Fruit fly (Drosophila melanogaster): ENCODE data around the gene CG3473.

The CG3473 gene

DNA sequence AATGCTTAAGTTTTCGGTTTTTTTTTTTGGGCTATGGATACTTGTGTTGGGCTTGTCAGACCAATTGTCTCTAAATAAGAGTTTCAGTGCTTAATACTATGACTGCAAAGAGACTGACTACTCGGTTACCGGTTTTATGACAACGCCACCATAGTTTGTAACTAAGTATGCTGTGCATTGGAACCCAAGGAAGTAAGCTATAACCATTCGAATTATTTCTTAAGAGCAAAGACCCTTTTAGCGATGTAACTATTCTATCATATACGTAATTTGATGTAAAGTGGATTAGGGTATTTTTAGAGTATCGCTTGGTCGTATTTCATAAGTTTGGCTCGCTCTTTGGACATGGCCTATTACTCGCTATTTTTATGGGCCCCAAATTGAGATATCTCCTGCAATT is 14.5 kb downstream of the CG3473 start, which contains the start of gene CG4218:
Gene CG4218, minus strand, starts transcription at position 101 of the 400 bp plus-strand sequence.
- TF ChIP-seq D1 (tag; optimal IDR thresholded peaks at IDR 0.05): no peak
- TF ChIP-seq gl (tag; optimal IDR thresholded peaks at IDR 0.05): no peak
- TF ChIP-seq EcR (GFP tag; optimal IDR thresholded peaks at IDR 0.05): no peak
- TF ChIP-seq CG12605 (GFP tag; IDR thresholded peaks at IDR 0.05): no peak
- TF ChIP-seq rn (GFP tag; IDR thresholded peaks at IDR 0.05): no peak

DNA sequence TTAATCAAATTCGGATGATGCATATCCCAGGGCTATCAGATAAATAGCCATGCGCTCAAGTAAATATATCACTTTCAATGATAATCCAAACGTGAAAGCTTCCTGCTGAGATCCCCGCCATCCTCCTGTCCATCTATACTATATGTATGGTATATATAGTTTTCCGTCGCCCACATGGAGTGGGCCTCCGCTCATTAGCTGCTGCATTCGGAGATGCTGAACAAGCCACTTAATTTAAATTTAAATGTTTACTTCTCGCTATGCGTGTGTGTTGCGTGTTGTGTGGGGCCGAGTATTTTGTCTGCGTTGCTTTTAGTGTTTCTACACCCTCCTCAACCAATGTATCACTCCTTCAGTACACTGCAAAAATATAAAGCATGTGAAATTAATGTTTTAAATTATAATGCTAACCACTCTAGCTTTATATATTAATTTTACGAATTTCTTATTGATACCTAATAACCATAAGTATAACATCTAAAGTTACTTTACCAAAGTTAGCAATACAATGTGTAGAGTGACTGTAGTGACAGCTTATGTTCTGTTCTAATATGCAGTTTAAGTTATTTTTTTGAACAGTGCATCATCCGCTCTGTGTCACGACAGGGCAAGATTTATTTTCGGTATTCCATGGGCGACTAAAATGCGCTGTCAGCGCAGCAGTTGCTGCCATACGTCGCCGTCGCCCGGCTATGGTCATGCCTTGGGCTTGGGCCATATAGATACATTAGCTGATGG is 16.7 kb downstream of the CG3473 start:
- peak; percentile 32; the same call in 1 of the 3 replicates for TF ChIP-seq fd96Ca (GFP tag; IDR thresholded peaks at IDR 0.05)
- peak; percentile 88 for TF ChIP-seq CG8159 (tag; optimal IDR thresholded peaks at IDR 0.05)
- peak; percentile 88 for TF ChIP-seq CG9948 (tag; optimal IDR thresholded peaks at IDR 0.05)
- 0 out of 2 replicates have a peak, but pooled peaks have one; percentile 43 for TF ChIP-seq CG12605 (GFP tag; IDR thresholded peaks at IDR 0.05)
- TF ChIP-seq CG8301 (tag; optimal IDR thresholded peaks at IDR 0.05): peak; percentile 76
- TF ChIP-seq Ets98B (GFP tag; IDR thresholded peaks at IDR 0.05): peak; percentile 47; the same call in 1 of the 2 replicates
- TF ChIP-seq CG34367 (tag; optimal IDR thresholded peaks at IDR 0.05): peak; percentile 80
- peak; percentile 81 for TF ChIP-seq CG14655 (GFP tag; optimal IDR thresholded peaks at IDR 0.05)
- peak; percentile 79 for TF ChIP-seq D1 (tag; optimal IDR thresholded peaks at IDR 0.05)
- TF ChIP-seq CG13204 (GFP tag; optimal IDR thresholded peaks at IDR 0.05): peak; percentile 56
- TF ChIP-seq gl (tag; optimal IDR thresholded peaks at IDR 0.05): peak; percentile 69
- TF ChIP-seq CG15710 (tag; optimal IDR thresholded peaks at IDR 0.05): peak; percentile 87
- TF ChIP-seq CG17806 (tag; optimal IDR thresholded peaks at IDR 0.05): peak; percentile 89
- no peak for TF ChIP-seq rn (GFP tag; IDR thresholded peaks at IDR 0.05)
- peak; percentile 79 for TF ChIP-seq Pif1A (GFP tag; optimal IDR thresholded peaks at IDR 0.05)
- TF ChIP-seq Pif1B (GFP tag; optimal IDR thresholded peaks at IDR 0.05): peak; percentile 64
- peak; percentile 62 for TF ChIP-seq Snoo (tag; optimal IDR thresholded peaks at IDR 0.05)
- TF ChIP-seq CG10348 (GFP tag; IDR thresholded peaks at IDR 0.05): no peak
- no peak for TF ChIP-seq EcR (GFP tag; optimal IDR thresholded peaks at IDR 0.05)
- TF ChIP-seq CG32121 (GFP tag; IDR thresholded peaks at IDR 0.05): peak; percentile 56
- peak; percentile 69; the same call in 2 of the 3 replicates for TF ChIP-seq CG4496 (GFP tag; IDR thresholded peaks at IDR 0.05)

DNA sequence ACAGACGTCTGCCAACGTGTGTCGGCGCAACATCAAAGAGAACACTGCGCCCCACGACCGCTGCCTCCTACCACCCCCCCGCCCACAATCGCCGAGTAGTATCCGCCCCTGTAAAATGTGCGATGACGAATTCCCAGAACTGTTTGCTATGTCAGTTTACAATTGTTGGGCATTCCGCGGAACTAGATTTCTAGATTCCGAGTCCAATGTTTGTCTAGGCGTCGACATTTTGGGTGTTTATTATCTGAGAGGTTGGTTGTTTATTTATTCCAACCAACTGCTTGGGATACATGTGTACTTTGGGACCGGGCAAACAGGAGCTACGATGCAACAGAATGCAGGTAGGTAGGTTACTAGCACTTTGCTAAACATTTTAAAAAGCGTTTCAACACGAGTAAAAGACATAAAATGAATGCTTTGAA is 18.2 kb downstream of the CG3473 start:
- no peak for TF ChIP-seq CG12605 (GFP tag; IDR thresholded peaks at IDR 0.05)
- TF ChIP-seq CG9948 (tag; optimal IDR thresholded peaks at IDR 0.05): no peak
- no peak for TF ChIP-seq Pif1B (GFP tag; optimal IDR thresholded peaks at IDR 0.05)
- TF ChIP-seq CG34367 (tag; optimal IDR thresholded peaks at IDR 0.05): no peak
- no peak for TF ChIP-seq CG32121 (GFP tag; IDR thresholded peaks at IDR 0.05)
- no peak for TF ChIP-seq D1 (tag; optimal IDR thresholded peaks at IDR 0.05)
- no peak for TF ChIP-seq CG15710 (tag; optimal IDR thresholded peaks at IDR 0.05)
- TF ChIP-seq EcR (GFP tag; optimal IDR thresholded peaks at IDR 0.05): no peak
- TF ChIP-seq Ets98B (GFP tag; IDR thresholded peaks at IDR 0.05): no peak

DNA sequence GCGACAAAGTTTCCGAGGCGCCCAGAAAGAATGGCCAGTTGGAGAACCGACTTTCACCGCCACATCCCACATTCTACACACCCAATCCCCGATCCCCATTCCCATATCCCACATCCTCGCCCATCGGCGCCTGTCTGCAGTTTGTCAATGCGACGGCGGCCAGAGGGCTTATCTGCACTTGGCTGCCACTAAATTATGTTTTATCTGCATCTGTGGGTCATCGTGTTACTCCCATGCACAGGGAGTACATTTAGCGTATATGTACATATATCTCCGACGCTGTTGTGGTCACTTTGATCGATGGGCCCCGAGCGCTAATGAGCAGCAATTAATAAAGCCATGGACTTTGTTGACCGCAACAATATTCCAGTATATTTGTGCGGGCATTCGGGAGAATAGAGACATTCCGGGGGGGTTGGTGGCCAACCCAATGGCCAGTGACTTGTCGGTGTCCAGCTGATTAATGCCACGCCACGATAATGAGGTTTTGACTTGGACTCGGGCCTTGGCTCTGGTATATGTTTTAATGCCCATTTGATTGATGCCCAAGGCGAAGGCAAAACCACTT is 22.9 kb downstream of the CG3473 start:
- peak; percentile 12 for TF ChIP-seq gl (tag; optimal IDR thresholded peaks at IDR 0.05)
- no peak for TF ChIP-seq rn (GFP tag; IDR thresholded peaks at IDR 0.05)
- peak; percentile 69 for TF ChIP-seq EcR (GFP tag; optimal IDR thresholded peaks at IDR 0.05)

DNA sequence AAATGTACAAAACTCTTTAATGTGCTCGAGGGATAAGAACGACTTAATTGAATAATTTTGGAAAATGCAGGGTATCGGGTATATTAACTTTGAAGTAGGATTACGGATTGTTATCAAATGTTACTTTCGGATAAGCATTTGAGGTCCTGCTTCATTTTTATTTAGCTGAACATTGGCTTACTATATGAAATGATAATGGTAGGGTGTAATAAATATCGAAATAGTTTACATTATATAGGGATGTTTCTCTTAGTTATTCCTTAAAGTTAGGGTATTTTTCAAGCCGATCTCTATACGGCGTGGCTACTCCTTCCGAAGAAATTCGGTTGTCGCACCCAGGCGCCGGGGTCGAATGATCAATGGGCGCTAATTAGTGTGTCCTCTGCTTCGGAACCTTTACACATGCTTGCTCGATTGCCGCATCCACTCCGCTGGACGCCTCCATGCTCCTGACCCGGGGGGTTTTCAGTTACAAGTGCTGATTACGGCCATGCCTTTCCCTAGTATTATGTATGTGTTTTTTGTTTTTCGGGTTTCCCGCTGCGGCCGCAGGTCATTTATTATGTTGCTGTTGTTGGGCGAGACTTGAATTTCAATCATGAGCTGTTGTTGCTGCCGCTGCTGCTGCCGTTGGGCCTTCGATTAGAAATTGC is 23.5 kb downstream of the CG3473 start:
- TF ChIP-seq CG12605 (GFP tag; IDR thresholded peaks at IDR 0.05) (no peak), Pif1B (GFP tag; optimal IDR thresholded peaks at IDR 0.05) (no peak), CG15710 (tag; optimal IDR thresholded peaks at IDR 0.05) (no peak), D1 (tag; optimal IDR thresholded peaks at IDR 0.05) (no peak), CG17806 (tag; optimal IDR thresholded peaks at IDR 0.05) (no peak), fd96Ca (GFP tag; IDR thresholded peaks at IDR 0.05) (no peak), Snoo (tag; optimal IDR thresholded peaks at IDR 0.05) (no peak), EcR (GFP tag; optimal IDR thresholded peaks at IDR 0.05) (no peak), rn (GFP tag; IDR thresholded peaks at IDR 0.05) (no peak), CG34367 (tag; optimal IDR thresholded peaks at IDR 0.05) (no peak), gl (tag; optimal IDR thresholded peaks at IDR 0.05) (no peak), CG8301 (tag; optimal IDR thresholded peaks at IDR 0.05) (no peak), Pif1A (GFP tag; optimal IDR thresholded peaks at IDR 0.05) (no peak), CG9948 (tag; optimal IDR thresholded peaks at IDR 0.05) (no peak)

DNA sequence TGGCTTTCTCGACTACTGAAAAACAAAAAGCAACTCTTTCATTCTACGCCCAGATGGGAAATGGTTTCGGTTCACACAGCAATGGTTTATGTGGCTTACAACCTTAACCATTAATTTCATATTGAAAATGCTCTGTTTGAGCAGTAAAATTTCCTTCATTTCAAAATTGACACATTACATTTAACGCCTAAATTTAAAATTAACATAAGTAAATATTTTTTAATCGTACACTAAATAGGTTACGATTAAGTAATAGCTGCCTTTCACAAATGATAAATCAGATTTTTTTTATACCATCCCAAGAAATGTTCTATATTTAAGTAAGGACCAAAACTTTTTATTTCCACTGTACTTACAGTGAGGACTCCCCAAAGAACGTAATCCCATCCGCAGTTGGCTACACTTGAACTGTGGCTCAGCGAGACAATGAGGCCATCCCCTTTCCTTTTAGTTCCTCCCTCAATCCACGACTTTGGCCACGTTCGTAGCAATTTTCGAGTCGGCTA is 24.6 kb downstream of the CG3473 start:
- TF ChIP-seq CG14655 (GFP tag; optimal IDR thresholded peaks at IDR 0.05): no peak
- TF ChIP-seq Pif1A (GFP tag; optimal IDR thresholded peaks at IDR 0.05): peak; percentile 7
